Worm (Caenorhabditis elegans): Measurements from ENCODE around the gene srw-84.

srw-84 gene

DNA sequence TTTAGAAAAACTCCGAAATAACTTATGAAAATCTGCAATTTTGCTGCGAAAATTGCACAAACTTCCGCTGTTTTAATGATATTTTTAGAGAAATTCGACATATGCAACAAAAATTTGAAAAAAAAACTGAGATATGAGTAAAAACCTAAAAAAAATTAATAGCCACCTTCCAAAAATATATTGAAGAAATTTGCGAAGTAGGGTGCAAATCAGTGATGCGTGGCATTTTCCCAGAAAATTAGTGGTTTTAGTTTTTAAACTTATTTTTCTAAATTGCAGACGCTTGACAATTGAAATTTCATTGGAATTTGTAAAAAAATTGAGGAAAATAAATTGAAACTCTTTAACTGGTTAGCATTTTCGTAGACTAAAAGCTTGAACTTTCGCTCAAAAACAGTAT is 17.8 kb downstream of the srw-84 start, which contains the start of gene C25F9.13:
Gene C25F9.13 (minus strand): TSS at position 101 of the 400 bp plus-strand sequence.
- TF ChIP-seq unc-62 (GFP tag; optimal IDR thresholded peaks at IDR 0.05) = no peak

ce11 chrV:19400619-19401018 is 19.6 kb downstream of the srw-84 start, which contains the start of gene srw-86:
srw-86 (minus strand) TSS chrV:19400719.
- no peak for TF ChIP-seq unc-62 (GFP tag; optimal IDR thresholded peaks at IDR 0.05)

- no peak for TF ChIP-seq unc-62 (GFP tag; optimal IDR thresholded peaks at IDR 0.05)
Observed at ce11 chrV:19401429-19401828, 20.4 kb downstream of the srw-84 start.

DNA sequence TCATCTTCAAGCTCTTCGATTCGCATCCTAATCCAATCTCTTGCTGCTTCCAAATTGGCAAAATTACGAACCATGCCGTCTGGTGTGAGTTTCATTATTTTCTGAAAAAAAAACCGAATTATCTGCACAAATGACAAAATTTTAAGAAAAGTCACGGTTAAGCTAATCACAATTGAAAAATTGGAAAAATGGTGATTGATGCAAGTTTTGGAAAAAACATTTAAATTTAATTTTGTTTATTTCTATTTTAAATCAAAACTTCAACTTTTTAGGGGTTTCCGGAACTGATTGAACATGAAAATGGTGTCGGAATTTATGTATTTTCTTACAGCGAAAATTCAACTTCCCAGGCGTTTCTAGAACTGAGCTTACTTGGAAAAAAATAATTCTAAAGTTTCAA is 21.8 kb downstream of the srw-84 start, which contains the start of gene C25F9.12:
Gene C25F9.12 (minus strand): TSS at position 101 of the 400 bp plus-strand sequence.
- no peak for TF ChIP-seq unc-62 (GFP tag; optimal IDR thresholded peaks at IDR 0.05)

ce11 chrV:19403619-19404018 is 22.6 kb downstream of the srw-84 start:
- no peak for TF ChIP-seq unc-62 (GFP tag; optimal IDR thresholded peaks at IDR 0.05)

ce11 chrV:19405276-19405815 is 24.3 kb downstream of the srw-84 start, which contains the start of the genes C25F9.6 and C25F9.10:
C25F9.6 (minus strand) TSS chrV:19405326.
C25F9.10 (plus strand) TSS chrV:19405729.
- no peak for TF ChIP-seq unc-62 (GFP tag; optimal IDR thresholded peaks at IDR 0.05)

DNA sequence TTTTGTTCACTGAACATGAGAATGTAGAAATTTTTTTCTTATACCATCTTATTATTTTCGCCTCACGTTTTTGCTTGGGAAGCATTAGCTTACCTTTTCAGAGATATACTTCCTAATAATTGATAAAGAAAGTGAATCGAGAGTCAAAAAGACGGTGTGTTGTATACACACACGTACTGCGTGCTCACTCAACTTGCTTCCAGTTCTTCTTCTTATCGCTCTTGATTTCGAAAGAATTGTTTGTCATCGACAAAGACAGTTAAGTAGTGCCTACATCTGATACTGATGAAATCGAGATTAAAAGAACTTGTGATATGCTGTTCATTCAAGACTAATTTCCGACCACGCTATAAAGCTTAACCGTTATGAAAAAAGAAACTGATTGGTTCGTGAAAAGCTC is 29.6 kb downstream of the srw-84 start, which contains the start of gene C25F9.5:
Gene C25F9.5 (minus strand): TSS at position 195 of the 400 bp plus-strand sequence.
- TF ChIP-seq unc-62 (GFP tag; optimal IDR thresholded peaks at IDR 0.05) = no peak

DNA sequence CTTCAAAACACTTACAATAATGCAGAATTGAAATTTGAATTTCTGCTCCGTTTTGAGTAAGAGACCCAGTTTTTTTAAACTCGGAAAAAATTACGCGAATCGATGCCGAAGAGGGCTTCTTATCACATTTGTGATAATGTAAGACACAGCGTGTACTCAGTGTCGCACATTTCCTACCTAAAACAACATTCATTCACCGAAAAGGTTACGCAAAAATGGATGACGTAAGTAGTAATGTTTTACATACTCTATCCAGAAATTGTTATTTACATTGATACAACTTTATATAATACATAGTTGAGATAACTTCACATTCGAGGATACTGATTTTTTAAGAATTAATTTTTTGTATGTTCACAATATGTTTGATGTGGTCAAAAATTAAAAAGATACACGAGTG is 35.4 kb downstream of the srw-84 start, which contains the start of the genes C25F9.4 and C25F9.9:
Gene C25F9.4 (minus strand): TSS at position 101 of the 400 bp plus-strand sequence.
Gene C25F9.9 (plus strand): TSS at position 137 of the 400 bp plus-strand sequence.
- no peak for TF ChIP-seq unc-62 (GFP tag; optimal IDR thresholded peaks at IDR 0.05)

DNA sequence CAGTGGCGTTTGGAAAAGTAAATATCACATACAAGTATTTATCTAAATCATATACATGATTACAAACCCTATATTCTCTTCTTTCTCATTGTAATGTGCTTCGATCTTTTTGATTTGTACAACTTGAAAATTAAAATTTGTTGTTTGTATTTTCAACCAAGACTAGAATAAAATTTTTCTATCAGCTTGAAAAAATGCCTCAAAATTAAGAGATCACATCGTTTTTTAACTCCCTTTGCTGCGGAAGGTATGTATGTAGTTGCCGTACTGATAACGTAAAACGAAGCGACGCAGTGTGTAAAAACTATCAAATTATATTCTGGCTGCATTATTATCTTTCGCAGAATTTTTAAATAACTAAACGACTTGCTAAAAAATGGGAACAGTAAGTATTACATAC is 36.8 kb downstream of the srw-84 start, which contains the start of gene C25F9.15:
Gene C25F9.15 (plus strand): TSS at position 301 of the 400 bp plus-strand sequence.
- no peak for TF ChIP-seq unc-62 (GFP tag; optimal IDR thresholded peaks at IDR 0.05)

- TF ChIP-seq unc-62 (GFP tag; optimal IDR thresholded peaks at IDR 0.05) = no peak
Observed at ce11 chrV:19421131-19421530, 40.1 kb downstream of the srw-84 start, which contains the start of gene C25F9.2. C25F9.2 (plus strand) TSS chrV:19421471.

- no peak for TF ChIP-seq unc-62 (GFP tag; optimal IDR thresholded peaks at IDR 0.05)
Observed at ce11 chrV:19428097-19428496, 47.0 kb downstream of the srw-84 start.

ce11 chrV:19428936-19429335 is 47.9 kb downstream of the srw-84 start:
- TF ChIP-seq unc-62 (GFP tag; optimal IDR thresholded peaks at IDR 0.05) = no peak

ce11 chrV:19429605-19430004 is 48.5 kb downstream of the srw-84 start:
- no peak for TF ChIP-seq unc-62 (GFP tag; optimal IDR thresholded peaks at IDR 0.05)

ce11 chrV:19430351-19430913 is 49.4 kb downstream of the srw-84 start:
- TF ChIP-seq unc-62 (GFP tag; optimal IDR thresholded peaks at IDR 0.05) = no peak

DNA sequence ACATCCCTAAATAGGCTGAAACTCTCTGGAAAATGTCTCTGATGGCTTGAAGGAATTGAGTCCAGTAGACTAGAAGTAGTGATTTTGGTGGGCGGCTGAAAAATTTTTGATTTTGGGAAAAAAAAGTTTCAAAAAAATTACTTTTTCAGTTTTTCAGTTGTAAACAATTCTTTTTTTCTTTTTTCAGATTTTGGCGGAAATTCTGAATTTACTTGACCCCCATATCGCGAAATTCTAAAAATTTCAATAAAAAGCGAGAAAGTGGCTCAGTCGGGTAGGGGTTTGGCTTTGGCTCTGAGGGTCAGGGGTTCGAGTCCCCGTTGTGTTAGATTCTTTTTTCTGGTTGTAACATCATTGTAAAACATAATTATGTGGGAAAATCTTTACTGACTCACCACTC is 50.0 kb downstream of the srw-84 start, which contains the start of gene srw-85:
Gene srw-85 (minus strand): TSS at position 101 of the 400 bp plus-strand sequence.
- TF ChIP-seq unc-62 (GFP tag; optimal IDR thresholded peaks at IDR 0.05) = no peak

DNA sequence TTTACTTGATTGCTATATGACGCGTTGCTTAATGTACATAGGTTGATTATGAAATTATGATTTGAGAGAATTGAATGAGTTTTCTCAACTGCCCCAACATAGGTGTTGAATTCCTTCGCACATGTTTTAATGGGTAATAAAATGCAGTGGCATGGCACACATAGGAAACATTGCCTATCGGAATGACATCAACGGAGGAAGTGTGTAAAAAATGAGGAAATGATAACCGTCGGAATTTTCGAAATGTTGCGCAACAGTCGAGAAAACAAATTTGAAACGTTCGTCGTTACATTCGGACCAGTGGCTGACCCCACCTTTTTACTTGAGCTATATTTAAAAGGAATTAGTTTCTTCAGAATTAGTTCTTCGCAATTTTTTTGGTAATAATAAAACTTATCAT is 51.0 kb downstream of the srw-84 start:
- no peak for TF ChIP-seq unc-62 (GFP tag; optimal IDR thresholded peaks at IDR 0.05)

- no peak for TF ChIP-seq unc-62 (GFP tag; optimal IDR thresholded peaks at IDR 0.05)
Observed at ce11 chrV:19432972-19433371, 51.9 kb downstream of the srw-84 start, which contains the start of gene C25F9.11. C25F9.11 (minus strand) TSS chrV:19433072.

Measured in whole organism, dauer.